Worm (Caenorhabditis elegans) whole organism, L1 larva: ENCODE data around the gene srx-34.
A peak's percentile ranks its signal among the peaks of the same experiment; 100 is the strongest.

ENCODE experiments used
- C34B4.2 ChIP-seq: sonication (generic microtip); optimal IDR thresholded peaks from 2 replicates; lab custom pipeline; 2017; ENCODE audit warnings: mild to moderate bottlenecking, missing genetic modification characterization, missing compliant biosample characterization
- aha-1 ChIP-seq: fragments of 150-350 bp; optimal IDR thresholded peaks from 2 replicates; lab custom pipeline; 2014; ENCODE audit warnings: missing biosample characterization, missing genetic modification characterization
- aly-2 ChIP-seq: fragments of 150-350 bp; optimal IDR thresholded peaks from 2 replicates; lab custom pipeline; 2014; ENCODE audit warnings: missing biosample characterization, missing genetic modification characterization
- blmp-1 ChIP-seq: fragments of 150-350 bp; optimal IDR thresholded peaks from 2 replicates; lab custom pipeline; 2014; ENCODE audit warnings: missing biosample characterization, missing genetic modification characterization
- ceh-8 ChIP-seq: fragments of 200-800 bp; sonication (Bioruptor generic); optimal IDR thresholded peaks from 2 replicates; lab custom pipeline; 2018; ENCODE audit warnings: mild to moderate bottlenecking, missing genetic modification characterization, moderate library complexity, missing compliant biosample characterization
- ceh-88 ChIP-seq: fragments of 200-800 bp; sonication (Bioruptor generic); IDR thresholded peaks from 2 replicates; pipeline ENCODE4 v1.3.6; 2022; ENCODE audit warnings: missing genetic modification characterization, missing compliant biosample characterization
- ceh-90 ChIP-seq: sonication (generic microtip); optimal IDR thresholded peaks from 2 replicates; lab custom pipeline; 2016; ENCODE audit warnings: missing genetic modification characterization, missing compliant biosample characterization
- ces-1 ChIP-seq: fragments of 150-350 bp; optimal IDR thresholded peaks from 2 replicates; lab custom pipeline; 2014; ENCODE audit warnings: missing biosample characterization, missing genetic modification reagents, missing genetic modification characterization
- efl-1 ChIP-seq, 4 experiments: fragments of 150-350 bp; optimal IDR thresholded peaks in 3 of 4; peaks in 1 of 4; 1 replicate in 1 of 4; 2 replicates in 3 of 4; lab custom pipeline; 2014; ENCODE audit warnings: missing biosample characterization in 2 of 4, missing genetic modification characterization in 2 of 4, missing genetic modification reagents in 2 of 4
- egl-13 ChIP-seq: sonication (generic microtip); optimal IDR thresholded peaks from 2 replicates; lab custom pipeline; 2016; ENCODE audit warnings: missing genotype, missing genetic modification reagents, missing genetic modification characterization, missing compliant biosample characterization
- egl-27 ChIP-seq, 2 experiments: fragments of 150-350 bp in 1 of 2; sonication (generic microtip); optimal IDR thresholded peaks; 3 replicates each; lab custom pipeline; 2017 to 2018; ENCODE audit warnings: missing biosample characterization in 2 of 2, missing genetic modification characterization in 2 of 2, missing genetic modification reagents in 2 of 2
- elt-2 ChIP-seq: sonication (generic microtip); optimal IDR thresholded peaks from 2 replicates; lab custom pipeline; 2016; ENCODE audit warnings: missing genetic modification characterization, mild to moderate bottlenecking, inconsistent platforms, missing compliant biosample characterization, missing genetic modification reagents
- fkh-4 ChIP-seq: sonication (generic microtip); optimal IDR thresholded peaks from 2 replicates; lab custom pipeline; 2016; ENCODE audit warnings: missing compliant biosample characterization, missing genetic modification characterization, borderline replicate concordance
- fkh-8 ChIP-seq: sonication (generic microtip); optimal IDR thresholded peaks from 2 replicates; lab custom pipeline; 2016; ENCODE audit warnings: mild to moderate bottlenecking, missing genetic modification characterization, missing compliant biosample characterization
- grh-1 ChIP-seq: fragments of 200-800 bp; sonication (Bioruptor generic); IDR thresholded peaks from 2 replicates; pipeline ENCODE4 v1.3.6; 2022; ENCODE audit warnings: missing genetic modification reagents, missing genetic modification characterization, missing compliant biosample characterization
- hpl-2 ChIP-seq: fragments of 150-350 bp; optimal IDR thresholded peaks from 2 replicates; lab custom pipeline; 2014; ENCODE audit warnings: missing biosample characterization, missing genetic modification reagents, missing genetic modification characterization
- isw-1 ChIP-seq: fragments of 200-800 bp; sonication (Bioruptor generic); IDR thresholded peaks from 2 replicates; pipeline ENCODE4 v1.3.6; 2022; ENCODE audit warnings: missing genetic modification characterization, missing compliant biosample characterization
- jun-1 ChIP-seq: fragments of 150-350 bp; optimal IDR thresholded peaks from 2 replicates; lab custom pipeline; 2014; ENCODE audit warnings: missing biosample characterization, missing genetic modification reagents, missing genetic modification characterization
- lin-13 ChIP-seq: fragments of 150-350 bp; optimal IDR thresholded peaks from 2 replicates; lab custom pipeline; 2014; ENCODE audit warnings: missing biosample characterization, missing genetic modification reagents, missing genetic modification characterization
- lin-14 ChIP-seq: fragments of 200-800 bp; sonication (Bioruptor generic); optimal IDR thresholded peaks from 2 replicates; lab custom pipeline; 2018; ENCODE audit warnings: mild to moderate bottlenecking, missing genetic modification characterization, moderate library complexity, missing compliant biosample characterization
- lin-15B ChIP-seq: fragments of 150-350 bp; sonication (generic microtip); optimal IDR thresholded peaks from 3 replicates; lab custom pipeline; 2014; ENCODE audit warnings: missing biosample characterization, missing genetic modification characterization
- lin-35 ChIP-seq, 2 experiments: fragments of 150-350 bp; optimal IDR thresholded peaks; 2 replicates each; lab custom pipeline; 2014; ENCODE audit warnings: missing biosample characterization in 2 of 2, missing genetic modification characterization in 2 of 2, missing genetic modification reagents in 2 of 2
- lin-39 ChIP-seq: fragments of 150-350 bp; optimal IDR thresholded peaks from 2 replicates; lab custom pipeline; 2014; ENCODE audit warnings: missing biosample characterization, missing genetic modification reagents, missing genetic modification characterization
- mab-9 ChIP-seq: fragments of 200-800 bp; sonication (Bioruptor generic); IDR thresholded peaks from 2 replicates; pipeline ENCODE4 v1.3.6; 2022; ENCODE audit warnings: missing genetic modification reagents, missing genetic modification characterization, missing compliant biosample characterization
- mef-2 ChIP-seq: fragments of 150-350 bp; optimal IDR thresholded peaks from 2 replicates; lab custom pipeline; 2014; ENCODE audit warnings: missing biosample characterization, missing genetic modification characterization
- mep-1 ChIP-seq: fragments of 150-350 bp; optimal IDR thresholded peaks from 2 replicates; lab custom pipeline; 2014; ENCODE audit warnings: missing biosample characterization, missing genetic modification characterization
- nhr-11 ChIP-seq: fragments of 150-350 bp; optimal IDR thresholded peaks from 2 replicates; lab custom pipeline; 2014; ENCODE audit warnings: missing biosample characterization, missing genetic modification characterization
- nhr-19 ChIP-seq: fragments of 200-800 bp; sonication (Bioruptor generic); conservative IDR thresholded peaks from 2 replicates; pipeline ENCODE4 v1.3.6; 2022; ENCODE audit warnings: missing genetic modification characterization, missing compliant biosample characterization
- nhr-20 ChIP-seq: sonication (generic microtip); optimal IDR thresholded peaks from 2 replicates; lab custom pipeline; 2016; ENCODE audit warnings: mild to moderate bottlenecking, missing genetic modification characterization, missing compliant biosample characterization
- nhr-237 ChIP-seq: fragments of 150-350 bp; optimal IDR thresholded peaks from 2 replicates; lab custom pipeline; 2014; ENCODE audit warnings: missing biosample characterization, missing genetic modification characterization
- nhr-28 ChIP-seq: fragments of 150-350 bp; optimal IDR thresholded peaks from 2 replicates; lab custom pipeline; 2014; ENCODE audit warnings: missing biosample characterization, missing genetic modification characterization
- nhr-47 ChIP-seq: sonication (generic microtip); optimal IDR thresholded peaks from 2 replicates; lab custom pipeline; 2016; ENCODE audit warnings: mild to moderate bottlenecking, missing genetic modification characterization, moderate library complexity, missing compliant biosample characterization
- nhr-71 ChIP-seq: sonication (generic microtip); optimal IDR thresholded peaks from 2 replicates; lab custom pipeline; 2016; ENCODE audit warnings: mild to moderate bottlenecking, missing genetic modification characterization, moderate library complexity, missing compliant biosample characterization
- nhr-76 ChIP-seq: sonication (generic microtip); optimal IDR thresholded peaks from 2 replicates; lab custom pipeline; 2017; ENCODE audit warnings: missing biosample characterization, missing genetic modification characterization
- nhr-77 ChIP-seq: fragments of 150-350 bp; optimal IDR thresholded peaks from 2 replicates; lab custom pipeline; 2014; ENCODE audit warnings: missing biosample characterization, missing genetic modification characterization
- nhr-90 ChIP-seq: sonication (generic microtip); optimal IDR thresholded peaks from 2 replicates; lab custom pipeline; 2016; ENCODE audit warnings: mild to moderate bottlenecking, missing genetic modification characterization, missing compliant biosample characterization; ENCODE audit not compliant: poor library complexity
- pax-3 ChIP-seq: fragments of 200-800 bp; sonication (Bioruptor generic); optimal IDR thresholded peaks from 2 replicates; lab custom pipeline; 2018; ENCODE audit warnings: mild to moderate bottlenecking, missing genetic modification characterization, moderate library complexity, missing compliant biosample characterization
- pqm-1 ChIP-seq: sonication (generic microtip); optimal IDR thresholded peaks from 3 replicates; lab custom pipeline; 2017; ENCODE audit warnings: missing biosample characterization, missing genetic modification characterization
- skn-1 ChIP-seq: fragments of 150-350 bp; optimal IDR thresholded peaks from 2 replicates; lab custom pipeline; 2014; ENCODE audit warnings: missing biosample characterization, missing genetic modification characterization
- snu-23 ChIP-seq: sonication (generic microtip); optimal IDR thresholded peaks from 2 replicates; lab custom pipeline; 2016; ENCODE audit warnings: missing genetic modification characterization, missing compliant biosample characterization
- sptf-1 ChIP-seq: fragments of 150-350 bp; optimal IDR thresholded peaks from 2 replicates; lab custom pipeline; 2014; ENCODE audit warnings: missing biosample characterization, missing genetic modification characterization
- swsn-7 ChIP-seq: sonication (generic microtip); optimal IDR thresholded peaks from 2 replicates; lab custom pipeline; 2016; ENCODE audit warnings: missing genetic modification characterization, missing compliant biosample characterization
- tlp-1 ChIP-seq: fragments of 150-350 bp; optimal IDR thresholded peaks from 2 replicates; lab custom pipeline; 2014; ENCODE audit warnings: missing biosample characterization, missing genetic modification characterization
- unc-62 ChIP-seq: fragments of 150-350 bp; optimal IDR thresholded peaks from 2 replicates; lab custom pipeline; 2014; ENCODE audit warnings: missing biosample characterization, missing genetic modification reagents, missing genetic modification characterization
- xbp-1 ChIP-seq: sonication (generic microtip); optimal IDR thresholded peaks from 2 replicates; lab custom pipeline; 2016; ENCODE audit warnings: missing genetic modification characterization, missing compliant biosample characterization
- zag-1 ChIP-seq: fragments of 150-350 bp; optimal IDR thresholded peaks from 2 replicates; lab custom pipeline; 2014; ENCODE audit warnings: missing biosample characterization, missing genetic modification characterization
- ztf-11 ChIP-seq, 2 experiments: sonication (generic microtip); optimal IDR thresholded peaks; 2 replicates each; lab custom pipeline; 2016 to 2017; ENCODE audit warnings: missing genetic modification characterization in 2 of 2, missing biosample characterization in 1 of 2, missing compliant biosample characterization in 1 of 2

The srx-34 gene

ce11 chrV:7079388-7079787 is 40.7 kb downstream of the srx-34 start:
- no peak for TF ChIP-seq mep-1
- no peak for TF ChIP-seq aha-1 (tag; lab: Kevin White, UChicago)
- no peak for TF ChIP-seq efl-1 (optimal IDR thresholded peaks at IDR 0.05; lab: Kevin White, UChicago)
- TF ChIP-seq efl-1 (GFP tag; optimal IDR thresholded peaks at IDR 0.05 in 1 of 2; lab: Kevin White, UChicago): no peak
- no peak for TF ChIP-seq egl-13 (tag; lab: Kevin White, UChicago)
- no peak for TF ChIP-seq ceh-8
- TF ChIP-seq lin-39 (tag; lab: Kevin White, UChicago): no peak
- no peak for TF ChIP-seq ceh-88 (GFP tag; lab: Robert Waterston, UW)
- no peak for TF ChIP-seq unc-62 (GFP tag; lab: Kevin White, UChicago)
- TF ChIP-seq pax-3 (tag; lab: Kevin White, UChicago): no peak
- TF ChIP-seq elt-2: no peak

DNA sequence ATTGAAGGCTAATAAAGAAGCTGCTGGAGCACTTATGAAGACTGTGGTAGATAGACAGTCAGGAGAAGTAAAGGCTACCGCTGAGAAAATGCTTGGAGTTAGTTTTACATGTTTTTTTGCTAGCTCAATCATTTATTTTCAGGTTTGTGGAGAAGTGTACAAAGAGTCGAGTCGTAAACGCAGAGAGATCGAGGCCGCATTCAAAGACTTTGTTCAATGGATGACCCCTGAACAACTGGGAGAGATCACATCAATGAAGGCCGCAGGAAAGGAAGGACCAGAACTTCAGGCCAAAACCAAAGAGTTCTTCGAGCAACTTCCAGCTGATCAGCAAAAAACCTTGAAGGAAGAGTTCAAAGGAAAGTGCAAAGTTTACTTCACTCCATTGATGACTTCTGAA is 41.3 kb downstream of the srx-34 start:
- TF ChIP-seq pax-3 (tag; lab: Kevin White, UChicago) (no peak), fkh-4 (tag; lab: Kevin White, UChicago) (no peak), nhr-20 (no peak), ces-1 (GFP tag; lab: Kevin White, UChicago) (no peak), nhr-47 (tag; lab: Kevin White, UChicago) (no peak), lin-13 (GFP tag; lab: Kevin White, UChicago) (no peak), xbp-1 (tag; lab: Kevin White, UChicago) (no peak), nhr-77 (tag; lab: Kevin White, UChicago) (no peak)

DNA sequence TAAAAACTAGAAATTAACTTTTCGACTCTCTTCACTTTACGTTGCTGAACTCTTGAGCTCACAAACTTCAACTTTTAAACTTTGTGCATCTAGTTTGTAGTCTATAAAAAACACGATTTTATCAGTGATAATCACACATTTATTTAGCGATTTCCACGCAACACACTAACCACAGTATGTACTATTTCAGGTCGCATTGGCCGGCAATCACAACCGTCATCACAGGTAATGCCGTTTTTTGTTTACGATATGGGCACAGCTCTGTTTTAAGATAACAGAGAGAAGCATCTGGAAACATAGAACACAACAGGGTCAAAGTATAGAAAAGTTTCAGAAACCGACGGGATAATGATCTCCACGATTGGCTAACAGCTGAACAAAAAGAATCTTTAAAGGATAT is 43.9 kb downstream of the srx-34 start:
- TF ChIP-seq nhr-20 (no peak), swsn-7 (no peak), egl-27 (tag; optimal IDR thresholded peaks at IDR 0.05; lab: Kevin White, UChicago) (no peak), nhr-19 (GFP tag; lab: Robert Waterston, UW) (no peak), fkh-8 (tag; lab: Kevin White, UChicago) (no peak), skn-1 (no peak), lin-35 (GFP tag; optimal IDR thresholded peaks at IDR 0.05; lab: Kevin White, UChicago) (peak in 1 of 2 experiments; percentile 30), nhr-76 (no peak), ceh-90 (tag; lab: Kevin White, UChicago) (no peak), nhr-90 (tag; lab: Kevin White, UChicago) (no peak), C34B4.2 (tag; lab: Kevin White, UChicago) (no peak), tlp-1 (tag; lab: Kevin White, UChicago) (no peak), mef-2 (tag; lab: Kevin White, UChicago) (no peak), snu-23 (no peak), aha-1 (tag; lab: Kevin White, UChicago) (no peak), blmp-1 (tag; lab: Kevin White, UChicago) (no peak), nhr-11 (tag; lab: Kevin White, UChicago) (no peak), lin-13 (GFP tag; lab: Kevin White, UChicago) (no peak), isw-1 (GFP tag; lab: Robert Waterston, UW) (no peak), lin-39 (tag; lab: Kevin White, UChicago) (no peak), elt-2 (peak; percentile 57), nhr-28 (no peak), nhr-47 (tag; lab: Kevin White, UChicago) (no peak), lin-15B (no peak), lin-14 (no peak), zag-1 (tag; lab: Kevin White, UChicago) (no peak), mab-9 (GFP tag; lab: Robert Waterston, UW) (no peak), nhr-71 (tag; lab: Kevin White, UChicago) (peak; percentile 12), jun-1 (tag; lab: Kevin White, UChicago) (peak; percentile 13), aly-2 (tag; lab: Kevin White, UChicago) (no peak), grh-1 (no peak), nhr-237 (tag; lab: Kevin White, UChicago) (no peak), hpl-2 (GFP tag; lab: Kevin White, UChicago) (no peak), ces-1 (GFP tag; lab: Kevin White, UChicago) (no peak), ceh-88 (GFP tag; lab: Robert Waterston, UW) (no peak), ztf-11 (tag; optimal IDR thresholded peaks at IDR 0.05; lab: Kevin White, UChicago) (no peak), efl-1 (optimal IDR thresholded peaks at IDR 0.05; lab: Kevin White, UChicago) (no peak), efl-1 (GFP tag; optimal IDR thresholded peaks at IDR 0.05 in 1 of 2; lab: Kevin White, UChicago) (peak in 1 of 2 experiments; percentile 88), pqm-1 (no peak), sptf-1 (tag; lab: Kevin White, UChicago) (no peak)
- TF ChIP-seq, all 84 proteins: peak for 5
